Worm (Caenorhabditis elegans) whole organism, L1 larva: ENCODE measurements around the gene T23G4.127.

Experiments used
- elt-3 ChIP-seq, 6 experiments: fragments of 150-350 bp in 1 of 6; sonication (generic microtip); optimal IDR thresholded peaks; 2 replicates each; lab custom pipeline; 2017 to 2018; ENCODE audit warnings: missing biosample characterization in 6 of 6, missing genetic modification characterization in 6 of 6, inconsistent platforms in 1 of 6
- lin-14 ChIP-seq: fragments of 200-800 bp; sonication (Bioruptor generic); optimal IDR thresholded peaks from 2 replicates; lab custom pipeline; 2018; ENCODE audit warnings: mild to moderate bottlenecking, missing genetic modification characterization, moderate library complexity, missing compliant biosample characterization
- mep-1 ChIP-seq: fragments of 150-350 bp; optimal IDR thresholded peaks from 2 replicates; lab custom pipeline; 2014; ENCODE audit warnings: missing biosample characterization, missing genetic modification characterization
- pqm-1 ChIP-seq: sonication (generic microtip); optimal IDR thresholded peaks from 3 replicates; lab custom pipeline; 2017; ENCODE audit warnings: missing biosample characterization, missing genetic modification characterization
- snpc-4 ChIP-seq: fragments of 150-350 bp; optimal IDR thresholded peaks from 2 replicates; lab custom pipeline; 2014; ENCODE audit warnings: missing biosample characterization, missing genetic modification characterization
- zip-4 ChIP-seq: fragments of 200-800 bp; sonication (Bioruptor generic); optimal IDR thresholded peaks from 2 replicates; lab custom pipeline; 2018; ENCODE audit warnings: mild to moderate bottlenecking, missing genetic modification characterization, moderate library complexity, missing compliant biosample characterization
- ztf-11 ChIP-seq, 2 experiments: sonication (generic microtip); optimal IDR thresholded peaks; 2 replicates each; lab custom pipeline; 2016 to 2017; ENCODE audit warnings: missing genetic modification characterization in 2 of 2, missing biosample characterization in 1 of 2, missing compliant biosample characterization in 1 of 2

DNA sequence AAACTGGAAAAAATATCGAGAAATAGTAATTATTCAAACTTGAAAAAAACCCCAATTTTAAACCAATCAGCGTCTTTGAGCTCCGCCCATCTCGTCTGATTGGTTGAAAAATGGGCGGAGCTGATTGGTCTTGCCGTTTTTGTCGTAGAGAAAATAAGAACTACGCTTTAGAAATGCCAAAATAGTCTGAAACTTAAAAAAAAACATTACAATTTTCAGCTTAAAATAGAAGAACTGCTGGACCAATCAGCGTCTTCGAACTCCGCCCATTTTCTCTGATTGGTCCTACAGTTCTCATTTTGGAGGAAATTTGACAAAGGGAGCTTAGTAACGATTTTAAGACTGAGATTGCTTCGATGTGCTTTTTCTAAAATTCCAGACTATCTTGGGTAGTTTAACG, 19.0 kb downstream of the T23G4.127 start:
- TF ChIP-seq lin-14 (GFP tag; lab: Kevin White, UChicago) (no peak), zip-4 (no peak), ztf-11 (tag; optimal IDR thresholded peaks at IDR 0.05; lab: Kevin White, UChicago) (no peak), elt-3 (tag; optimal IDR thresholded peaks at IDR 0.05; lab: Kevin White, UChicago) (no peak), snpc-4 (tag; lab: Kevin White, UChicago) (no peak), mep-1 (tag; lab: Kevin White, UChicago) (no peak), pqm-1 (tag; lab: Kevin White, UChicago) (no peak)
